Worm (Caenorhabditis elegans) whole organism, young adult: ENCODE data around the gene fbxc-14.
"Not testable (repeated sequence)": the region's sequence is repeated elsewhere in the genome, so short reads cannot be mapped to it uniquely, and the experiment has no call there.

Source experiments
- K12H6.12 ChIP-seq: fragments of 200-800 bp; sonication (Bioruptor generic); optimal IDR thresholded peaks from 2 replicates; lab custom pipeline; 2018; ENCODE audit warnings: mild to moderate bottlenecking, missing genetic modification characterization, missing compliant biosample characterization
- snpc-4 ChIP-seq, 5 experiments: fragments of 150-350 bp in 1 of 5; sonication (generic microtip) in 4 of 5; optimal IDR thresholded peaks; 2 replicates each; lab custom pipeline; 2014 to 2018; ENCODE audit warnings: missing genetic modification characterization in 5 of 5, missing biosample characterization in 3 of 5, antibody characterized with exemption in 2 of 5, mild to moderate bottlenecking in 2 of 5, missing compliant biosample characterization in 2 of 5, missing genotype in 2 of 5, moderate library complexity in 2 of 5, missing genetic modification reagents in 1 of 5
- ztf-26 ChIP-seq: sonication (generic microtip); optimal IDR thresholded peaks from 2 replicates; lab custom pipeline; 2017; ENCODE audit warnings: missing genetic modification characterization, missing compliant biosample characterization

ce11 chrII:985703-986102 lies 11.6 kb downstream of the fbxc-14 start, which contains the start of gene fbxc-40:
- TF ChIP-seq ztf-26 (tag; lab: Kevin White, UChicago); snpc-4 (GFP tag; optimal IDR thresholded peaks at IDR 0.05; lab: Kevin White, UChicago); snpc-4 (tag; optimal IDR thresholded peaks at IDR 0.05; lab: Kevin White, UChicago); K12H6.12 (tag; lab: Kevin White, UChicago): not testable (repeated sequence)
